Worm (Caenorhabditis elegans) whole organism, L4 larva: ENCODE measurements around the gene ttr-16.

Experiments
- D1046.2 ChIP-seq: fragments of 200-800 bp; sonication (Bioruptor generic); IDR thresholded peaks from 2 replicates; pipeline ENCODE4 v1.3.6; 2022; ENCODE audit warnings: missing genetic modification characterization, missing compliant biosample characterization
- F10B5.3 ChIP-seq: sonication (generic microtip); optimal IDR thresholded peaks from 2 replicates; lab custom pipeline; 2016; ENCODE audit warnings: mild to moderate bottlenecking, missing genetic modification characterization, missing compliant biosample characterization
- F44E2.7 ChIP-seq: fragments of 200-800 bp; sonication (Bioruptor generic); IDR thresholded peaks from 2 replicates; pipeline ENCODE4 v2.1.2; 2022; ENCODE audit warnings: missing genetic modification characterization, missing compliant biosample characterization
- T26A8.4 ChIP-seq: fragments of 200-800 bp; sonication (Bioruptor generic); IDR thresholded peaks from 2 replicates; pipeline ENCODE4 v1.3.6; 2022; ENCODE audit warnings: missing genetic modification characterization, missing compliant biosample characterization
- Y48G9A.11 ChIP-seq: fragments of 200-800 bp; sonication (Bioruptor generic); IDR thresholded peaks from 2 replicates; pipeline ENCODE4 v1.3.6; 2022; ENCODE audit warnings: missing genetic modification reagents, missing genetic modification characterization, missing compliant biosample characterization
- Y5F2A.4 ChIP-seq: fragments of 200-800 bp; sonication (Bioruptor generic); optimal IDR thresholded peaks from 2 replicates; lab custom pipeline; 2018; ENCODE audit warnings: mild to moderate bottlenecking, missing genetic modification characterization, missing compliant biosample characterization
- Y75B8A.6 ChIP-seq: fragments of 200-800 bp; sonication (Bioruptor generic); IDR thresholded peaks from 2 replicates; pipeline ENCODE4 v1.3.6; 2022; ENCODE audit warnings: missing genetic modification reagents, missing genetic modification characterization, missing compliant biosample characterization
- ama-1 ChIP-seq: fragments of 150-350 bp; optimal IDR thresholded peaks from 2 replicates; lab custom pipeline; 2014; ENCODE audit warnings: inconsistent platforms, mixed read lengths
- arid-1 ChIP-seq: fragments of 200-800 bp; sonication (Bioruptor generic); conservative IDR thresholded peaks from 2 replicates; pipeline ENCODE4 v1.3.6; 2022; ENCODE audit warnings: missing genetic modification reagents, missing genetic modification characterization, missing compliant biosample characterization
- attf-4 ChIP-seq: sonication (generic microtip); optimal IDR thresholded peaks from 3 replicates; lab custom pipeline; 2017; ENCODE audit warnings: missing biosample characterization, missing genetic modification characterization
- ceh-28 ChIP-seq: fragments of 150-350 bp; optimal IDR thresholded peaks from 2 replicates; lab custom pipeline; 2014; ENCODE audit warnings: missing biosample characterization, missing genetic modification reagents, missing genetic modification characterization
- ceh-32 ChIP-seq: sonication (generic microtip); optimal IDR thresholded peaks from 2 replicates; lab custom pipeline; 2016; ENCODE audit warnings: mild to moderate bottlenecking, missing genetic modification characterization, missing compliant biosample characterization; ENCODE audit not compliant: poor library complexity
- ces-1 ChIP-seq: fragments of 150-350 bp; sonication (generic microtip); optimal IDR thresholded peaks from 4 replicates; lab custom pipeline; 2014; ENCODE audit warnings: missing biosample characterization, missing genetic modification reagents, missing genetic modification characterization
- cey-2 ChIP-seq: sonication (generic microtip); optimal IDR thresholded peaks from 3 replicates; lab custom pipeline; 2017; ENCODE audit warnings: missing genetic modification characterization, mild to moderate bottlenecking, missing compliant biosample characterization, antibody characterized with exemption, borderline replicate concordance; ENCODE audit not compliant: insufficient read depth
- ctbp-1 ChIP-seq: fragments of 200-800 bp; sonication (Bioruptor generic); IDR thresholded peaks from 2 replicates; pipeline ENCODE4 v1.3.6; 2022; ENCODE audit warnings: missing genetic modification reagents, missing genetic modification characterization, missing compliant biosample characterization
- daf-12 ChIP-seq: fragments of 150-350 bp; optimal IDR thresholded peaks from 2 replicates; lab custom pipeline; 2014; ENCODE audit warnings: missing biosample characterization, missing genetic modification reagents, missing genetic modification characterization
- fos-1 ChIP-seq: fragments of 150-350 bp; optimal IDR thresholded peaks from 2 replicates; lab custom pipeline; 2014; ENCODE audit warnings: missing biosample characterization, missing genetic modification characterization
- hif-1 ChIP-seq, 2 experiments: sonication (generic microtip); optimal IDR thresholded peaks; 2 replicates each; lab custom pipeline; 2016 to 2017; ENCODE audit warnings: missing compliant biosample characterization in 2 of 2, missing genetic modification characterization in 2 of 2, missing genetic modification reagents in 2 of 2, missing genotype in 2 of 2, mild to moderate bottlenecking in 1 of 2
- hlh-11 ChIP-seq: fragments of 200-800 bp; sonication (Bioruptor generic); optimal IDR thresholded peaks from 2 replicates; lab custom pipeline; 2018; ENCODE audit warnings: mild to moderate bottlenecking, missing genetic modification characterization, missing compliant biosample characterization
- hlh-30 ChIP-seq: sonication (generic microtip); optimal IDR thresholded peaks from 2 replicates; lab custom pipeline; 2017; ENCODE audit warnings: antibody characterized with exemption, mild to moderate bottlenecking, missing genetic modification characterization, missing compliant biosample characterization; ENCODE audit not compliant: insufficient read depth
- hmg-1.1 ChIP-seq: fragments of 200-800 bp; sonication (Bioruptor generic); IDR thresholded peaks from 2 replicates; pipeline ENCODE4 v1.3.6; 2022; ENCODE audit warnings: missing genetic modification reagents, missing genetic modification characterization, missing compliant biosample characterization
- lin-29 ChIP-seq: fragments of 200-800 bp; sonication (Bioruptor generic); IDR thresholded peaks from 2 replicates; pipeline ENCODE4 v1.3.6; 2022; ENCODE audit warnings: missing genetic modification reagents, missing genetic modification characterization, missing compliant biosample characterization
- madf-5 ChIP-seq, 2 experiments: fragments of 200-800 bp; sonication (Bioruptor generic); IDR thresholded peaks; 2 replicates each; pipeline ENCODE4 v1.3.6; 2022; ENCODE audit warnings: missing compliant biosample characterization in 2 of 2, missing genetic modification characterization in 2 of 2
- madf-9 ChIP-seq: fragments of 200-800 bp; sonication (Bioruptor generic); conservative IDR thresholded peaks from 2 replicates; pipeline ENCODE4 v1.3.6; 2022; ENCODE audit warnings: missing genetic modification reagents, missing genetic modification characterization, missing compliant biosample characterization
- mdl-1 ChIP-seq, 2 experiments: fragments of 150-350 bp in 1 of 2; sonication (generic microtip) in 1 of 2; optimal IDR thresholded peaks; 2 replicates each; lab custom pipeline; 2014 to 2017; ENCODE audit warnings: missing biosample characterization in 2 of 2, missing genetic modification characterization in 2 of 2
- mep-1 ChIP-seq: fragments of 150-350 bp; sonication (generic microtip); optimal IDR thresholded peaks from 3 replicates; lab custom pipeline; 2014; ENCODE audit warnings: missing biosample characterization, missing genetic modification characterization
- mxl-2 ChIP-seq: fragments of 200-800 bp; sonication (Bioruptor generic); conservative IDR thresholded peaks from 2 replicates; pipeline ENCODE4 v1.3.6; 2022; ENCODE audit warnings: missing genetic modification reagents, missing genetic modification characterization, missing compliant biosample characterization
- nhr-10 ChIP-seq: fragments of 150-350 bp; optimal IDR thresholded peaks from 2 replicates; lab custom pipeline; 2014; ENCODE audit warnings: missing biosample characterization, missing genetic modification characterization
- nhr-102 ChIP-seq: sonication (generic microtip); optimal IDR thresholded peaks from 2 replicates; lab custom pipeline; 2016; ENCODE audit warnings: mild to moderate bottlenecking, missing genetic modification characterization, moderate library complexity, missing compliant biosample characterization
- nhr-11 ChIP-seq: fragments of 150-350 bp; optimal IDR thresholded peaks from 2 replicates; lab custom pipeline; 2014; ENCODE audit warnings: missing biosample characterization, missing genetic modification characterization
- nhr-111 ChIP-seq: fragments of 200-800 bp; sonication (Bioruptor generic); optimal IDR thresholded peaks from 2 replicates; lab custom pipeline; 2018; ENCODE audit warnings: mild to moderate bottlenecking, missing genetic modification characterization, missing compliant biosample characterization
- nhr-25 ChIP-seq: sonication (generic microtip); optimal IDR thresholded peaks from 2 replicates; lab custom pipeline; 2017; ENCODE audit warnings: missing genetic modification characterization, mild to moderate bottlenecking, missing compliant biosample characterization, antibody characterized with exemption, moderate library complexity, borderline replicate concordance; ENCODE audit not compliant: insufficient read depth
- nhr-42 ChIP-seq: fragments of 200-800 bp; sonication (Bioruptor generic); IDR thresholded peaks from 2 replicates; pipeline ENCODE4 v1.3.6; 2022; ENCODE audit warnings: missing genetic modification characterization, missing compliant biosample characterization
- nhr-6 ChIP-seq: fragments of 150-350 bp; optimal IDR thresholded peaks from 2 replicates; lab custom pipeline; 2014; ENCODE audit warnings: missing biosample characterization, missing genetic modification characterization
- nhr-76 ChIP-seq: fragments of 150-350 bp; optimal IDR thresholded peaks from 2 replicates; lab custom pipeline; 2014; ENCODE audit warnings: missing biosample characterization, missing genetic modification characterization
- nhr-77 ChIP-seq: fragments of 150-350 bp; optimal IDR thresholded peaks from 2 replicates; lab custom pipeline; 2014; ENCODE audit warnings: missing biosample characterization, missing genetic modification characterization
- php-3 ChIP-seq: fragments of 200-800 bp; sonication (Bioruptor generic); IDR thresholded peaks from 2 replicates; pipeline ENCODE4 v1.3.6; 2022; ENCODE audit warnings: missing genetic modification reagents, missing genetic modification characterization, missing compliant biosample characterization
- pqm-1 ChIP-seq: sonication (generic microtip); optimal IDR thresholded peaks from 2 replicates; lab custom pipeline; 2017; ENCODE audit warnings: missing biosample characterization, missing genetic modification characterization
- sdz-12 ChIP-seq: fragments of 200-800 bp; sonication (Bioruptor generic); optimal IDR thresholded peaks from 2 replicates; lab custom pipeline; 2018; ENCODE audit warnings: mild to moderate bottlenecking, missing genetic modification characterization, missing compliant biosample characterization
- set-16 ChIP-seq: fragments of 200-800 bp; sonication (Bioruptor generic); IDR thresholded peaks from 2 replicates; pipeline ENCODE4 v1.3.6; 2022; ENCODE audit warnings: missing genetic modification reagents, missing genetic modification characterization, missing compliant biosample characterization
- skn-1 ChIP-seq: fragments of 150-350 bp; optimal IDR thresholded peaks from 2 replicates; lab custom pipeline; 2014; ENCODE audit warnings: missing biosample characterization, missing genetic modification characterization
- spr-1 ChIP-seq: sonication (generic microtip); optimal IDR thresholded peaks from 2 replicates; lab custom pipeline; 2016; ENCODE audit warnings: mild to moderate bottlenecking, missing genetic modification characterization, missing compliant biosample characterization
- spr-3 ChIP-seq: fragments of 200-800 bp; sonication (Bioruptor generic); optimal IDR thresholded peaks from 2 replicates; lab custom pipeline; 2018; ENCODE audit warnings: mild to moderate bottlenecking, missing genetic modification characterization, missing compliant biosample characterization
- tag-97 ChIP-seq: fragments of 200-800 bp; sonication (Bioruptor generic); IDR thresholded peaks from 2 replicates; pipeline ENCODE4 v1.3.6; 2022; ENCODE audit warnings: missing genetic modification characterization, missing compliant biosample characterization
- unc-130 ChIP-seq: sonication (generic microtip); optimal IDR thresholded peaks from 2 replicates; lab custom pipeline; 2016; ENCODE audit warnings: missing genetic modification reagents, missing genetic modification characterization, missing compliant biosample characterization
- unc-39 ChIP-seq: sonication (generic microtip); optimal IDR thresholded peaks from 2 replicates; lab custom pipeline; 2017; ENCODE audit warnings: missing biosample characterization, missing genetic modification characterization
- zip-11 ChIP-seq: fragments of 200-800 bp; sonication (Bioruptor generic); IDR thresholded peaks from 2 replicates; pipeline ENCODE4 v1.3.6; 2022; ENCODE audit warnings: missing genetic modification characterization, missing compliant biosample characterization
- zip-2 ChIP-seq: fragments of 150-350 bp; optimal IDR thresholded peaks from 2 replicates; lab custom pipeline; 2014; ENCODE audit warnings: missing biosample characterization, missing genetic modification characterization
- ztf-7 ChIP-seq: fragments of 150-350 bp; optimal IDR thresholded peaks from 2 replicates; lab custom pipeline; 2014; ENCODE audit warnings: missing biosample characterization, missing genetic modification characterization

Gene ttr-16

DNA sequence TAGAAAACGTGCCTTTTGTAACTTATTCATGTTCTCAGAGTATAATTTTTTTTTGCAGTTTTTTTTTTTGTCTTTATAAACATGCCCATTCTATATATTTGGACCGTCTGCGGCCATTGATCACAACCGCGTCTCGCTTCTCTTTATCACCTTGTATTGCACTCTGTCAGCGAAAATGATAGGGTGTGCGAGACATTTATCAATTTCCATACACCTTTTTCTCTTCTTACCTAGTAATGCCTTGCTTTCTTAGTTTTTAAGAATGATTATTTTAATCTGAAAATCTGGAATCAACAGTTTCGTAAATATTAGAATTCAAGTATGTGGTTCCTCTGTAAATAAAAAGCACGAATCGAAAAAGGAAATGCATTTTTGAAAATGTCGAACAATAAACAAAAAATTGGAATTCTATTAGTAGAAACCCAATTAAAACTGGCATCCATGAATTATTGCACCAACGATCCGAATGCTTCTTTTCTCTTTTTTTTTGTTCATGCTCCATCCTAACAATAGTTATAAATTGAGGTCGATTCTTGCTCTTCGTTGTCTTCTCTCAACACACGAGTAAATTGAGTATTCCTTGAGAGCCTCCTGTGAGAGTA lies 26.7 kb downstream of the ttr-16 start (continued):
- TF ChIP-seq hif-1 (tag; optimal IDR thresholded peaks at IDR 0.05; lab: Kevin White, UChicago), result no peak
- TF ChIP-seq daf-12, result no peak
- TF ChIP-seq nhr-111 (GFP tag; lab: Kevin White, UChicago), result no peak
- TF ChIP-seq arid-1 (GFP tag; lab: Robert Waterston, UW), result 0 out of 2 replicates have a peak, but pooled peaks have one; percentile 18
- TF ChIP-seq Y5F2A.4 (GFP tag; lab: Kevin White, UChicago), result no peak
- TF ChIP-seq T26A8.4 (GFP tag; lab: Robert Waterston, UW), result 0 out of 2 replicates have a peak, but pooled peaks have one; percentile 33
- TF ChIP-seq F10B5.3 (tag; lab: Kevin White, UChicago), result no peak
- TF ChIP-seq nhr-102 (tag; lab: Kevin White, UChicago), result no peak
- TF ChIP-seq, all 104 proteins: peak for 14

DNA sequence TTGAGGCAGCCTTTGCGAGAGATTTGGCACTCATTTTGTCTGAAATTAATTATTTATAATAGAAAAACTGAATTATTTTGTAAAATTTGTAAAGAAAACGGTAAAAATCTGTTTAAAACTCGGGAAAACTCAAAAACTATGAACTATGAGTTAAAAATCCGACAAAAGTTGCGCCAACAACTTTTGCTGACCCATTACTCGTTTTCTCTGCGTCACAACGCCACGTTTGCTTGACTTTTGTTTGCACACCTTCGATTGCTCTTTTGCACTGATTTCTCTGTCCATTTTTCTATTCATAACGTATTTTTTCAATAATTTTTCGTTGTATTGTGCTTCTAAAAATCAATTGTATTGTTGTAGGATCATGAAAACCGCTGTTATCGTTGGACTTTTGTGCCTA lies 27.7 kb downstream of the ttr-16 start, which contains the start of gene fkb-1:
fkb-1 (plus strand) TSS at position 361 of the 400 bp plus-strand sequence.
- TF ChIP-seq lin-29 (GFP tag; lab: Robert Waterston, UW) (no peak), ctbp-1 (GFP tag; lab: Robert Waterston, UW) (no peak), fos-1 (no peak), ceh-32 (tag; lab: Kevin White, UChicago) (no peak), hlh-30 (tag; lab: Kevin White, UChicago) (peak; percentile 38), zip-2 (tag; lab: Kevin White, UChicago) (no peak), nhr-25 (tag; lab: Kevin White, UChicago) (no peak), pqm-1 (tag; lab: Kevin White, UChicago) (peak; percentile 20), unc-39 (tag; lab: Kevin White, UChicago) (no peak), cey-2 (tag; lab: Kevin White, UChicago) (no peak), madf-9 (GFP tag; lab: Robert Waterston, UW) (no peak), nhr-76 (tag; lab: Kevin White, UChicago) (no peak), D1046.2 (GFP tag; lab: Robert Waterston, UW) (no peak), sdz-12 (GFP tag; lab: Kevin White, UChicago) (no peak), mxl-2 (GFP tag; lab: Robert Waterston, UW) (no peak), mep-1 (tag; lab: Kevin White, UChicago) (peak; percentile 75), hmg-1.1 (GFP tag; lab: Robert Waterston, UW) (peak; percentile 66; the same call in 1 of the 2 replicates), nhr-11 (peak; percentile 60), nhr-42 (GFP tag; lab: Robert Waterston, UW) (no peak), F44E2.7 (no peak), arid-1 (GFP tag; lab: Robert Waterston, UW) (no peak), nhr-10 (tag; lab: Kevin White, UChicago) (no peak), zip-11 (GFP tag; lab: Robert Waterston, UW) (no peak), spr-3 (GFP tag; lab: Kevin White, UChicago) (no peak), Y75B8A.6 (GFP tag; lab: Robert Waterston, UW) (no peak), attf-4 (tag; lab: Kevin White, UChicago) (no peak), unc-130 (GFP tag; lab: Kevin White, UChicago) (no peak), madf-5 (GFP tag; IDR thresholded peaks at IDR 0.05; lab: Robert Waterston, UW) (no peak), tag-97 (GFP tag; lab: Robert Waterston, UW) (no peak), skn-1 (tag; lab: Kevin White, UChicago) (no peak), ces-1 (GFP tag; lab: Kevin White, UChicago) (no peak), php-3 (GFP tag; lab: Robert Waterston, UW) (no peak), ama-1 (no peak), nhr-6 (tag; lab: Kevin White, UChicago) (peak; percentile 38), ceh-28 (no peak), Y48G9A.11 (GFP tag; lab: Robert Waterston, UW) (no peak), ztf-7 (tag; lab: Kevin White, UChicago) (no peak), hlh-11 (tag; lab: Kevin White, UChicago) (peak; percentile 65), F10B5.3 (tag; lab: Kevin White, UChicago) (no peak), mdl-1 (tag; optimal IDR thresholded peaks at IDR 0.05; lab: Kevin White, UChicago) (peak in 1 of 2 experiments; percentile 46), set-16 (no peak), nhr-77 (tag; lab: Kevin White, UChicago) (no peak), daf-12 (no peak), spr-1 (peak; percentile 20)
